Worm (Caenorhabditis elegans) whole organism, late embryonic: ENCODE measurements around the gene K10B2.4.

Experiments used
- F13H6.1 ChIP-seq: sonication (generic microtip); optimal IDR thresholded peaks from 2 replicates; lab custom pipeline; 2016; ENCODE audit warnings: missing genetic modification characterization, missing compliant biosample characterization
- T23F11.4 ChIP-seq: fragments of 200-800 bp; sonication (Bioruptor generic); optimal IDR thresholded peaks from 2 replicates; lab custom pipeline; 2018; ENCODE audit warnings: mild to moderate bottlenecking, missing genetic modification characterization, missing compliant biosample characterization
- ama-1 ChIP-seq: fragments of 150-350 bp; optimal IDR thresholded peaks from 2 replicates; lab custom pipeline; 2014
- ceh-31 ChIP-seq: sonication (generic microtip); optimal IDR thresholded peaks from 2 replicates; lab custom pipeline; 2016; ENCODE audit warnings: missing genetic modification characterization, missing compliant biosample characterization
- dmd-4 ChIP-seq: sonication (generic microtip); optimal IDR thresholded peaks from 2 replicates; lab custom pipeline; 2016; ENCODE audit warnings: borderline replicate concordance, missing genetic modification characterization, missing compliant biosample characterization
- fkh-10 ChIP-seq: fragments of 150-350 bp; optimal IDR thresholded peaks from 2 replicates; lab custom pipeline; 2014; ENCODE audit warnings: missing biosample characterization, missing genetic modification reagents, missing genetic modification characterization
- hlh-15 ChIP-seq: sonication (generic microtip); optimal IDR thresholded peaks from 2 replicates; lab custom pipeline; 2016; ENCODE audit warnings: missing genetic modification characterization, missing compliant biosample characterization
- nhr-11 ChIP-seq: fragments of 150-350 bp; optimal IDR thresholded peaks from 2 replicates; lab custom pipeline; 2014; ENCODE audit warnings: missing biosample characterization, missing genetic modification characterization
- pqm-1 ChIP-seq: sonication (generic microtip); optimal IDR thresholded peaks from 2 replicates; lab custom pipeline; 2016; ENCODE audit warnings: missing genetic modification characterization, missing compliant biosample characterization
- unc-3 ChIP-seq, 2 experiments: fragments of 200-800 bp in 1 of 2; sonication (Bioruptor generic) in 1 of 2; sonication (generic microtip) in 1 of 2; conservative IDR thresholded peaks in 1 of 2; optimal IDR thresholded peaks in 1 of 2; 2 replicates each; pipeline versions ENCODE4 v1.3.6 to Lab custom; 2016 to 2022; ENCODE audit warnings: missing compliant biosample characterization in 2 of 2, missing genetic modification characterization in 2 of 2, missing genetic modification reagents in 1 of 2
- unc-42 ChIP-seq: sonication (generic microtip); optimal IDR thresholded peaks from 2 replicates; lab custom pipeline; 2016; ENCODE audit warnings: missing genotype, missing genetic modification characterization, missing compliant biosample characterization

ce11 chrII:6379038-6379563, 18.3 kb upstream of the K10B2.4 start:
- no peak for TF ChIP-seq nhr-11 (tag; lab: Kevin White, UChicago)
- no peak for TF ChIP-seq ceh-31
- no peak for TF ChIP-seq unc-42 (tag; lab: Kevin White, UChicago)
- no peak for TF ChIP-seq ama-1 (lab: Kevin White, UChicago)
- no peak for TF ChIP-seq hlh-15 (tag; lab: Kevin White, UChicago)
- no peak for TF ChIP-seq dmd-4 (tag; lab: Kevin White, UChicago)
- no peak for TF ChIP-seq unc-3 (GFP tag; conservative IDR thresholded peaks at IDR 0.05; lab: Robert Waterston, UW)
- TF ChIP-seq unc-3 (tag; optimal IDR thresholded peaks at IDR 0.05; lab: Kevin White, UChicago), result no peak
- TF ChIP-seq T23F11.4 (GFP tag; lab: Kevin White, UChicago), result no peak
- TF ChIP-seq F13H6.1 (tag; lab: Kevin White, UChicago), result no peak
- TF ChIP-seq pqm-1 (tag; lab: Kevin White, UChicago), result no peak
- TF ChIP-seq fkh-10, result no peak
